Worm (Caenorhabditis elegans) whole organism, late embryonic: ENCODE data around the gene H23N18.6.

Experiments used
- C38D4.7 ChIP-seq: fragments of 200-800 bp; sonication (Bioruptor generic); optimal IDR thresholded peaks from 2 replicates; lab custom pipeline; 2018; ENCODE audit warnings: mild to moderate bottlenecking, missing genetic modification characterization, moderate library complexity, missing compliant biosample characterization
- K09A11.1 ChIP-seq: sonication (generic microtip); optimal IDR thresholded peaks from 2 replicates; lab custom pipeline; 2017; ENCODE audit warnings: antibody characterized with exemption, mild to moderate bottlenecking, missing genetic modification characterization, missing compliant biosample characterization; ENCODE audit not compliant: insufficient read depth
- Y22D7AL.16 ChIP-seq: sonication (generic microtip); optimal IDR thresholded peaks from 2 replicates; lab custom pipeline; 2016; ENCODE audit warnings: missing genetic modification characterization, missing compliant biosample characterization
- ahr-1 ChIP-seq: sonication (generic microtip); optimal IDR thresholded peaks from 2 replicates; lab custom pipeline; 2016; ENCODE audit warnings: missing genetic modification characterization, missing compliant biosample characterization
- ceh-22 ChIP-seq: sonication (generic microtip); optimal IDR thresholded peaks from 2 replicates; lab custom pipeline; 2017; ENCODE audit warnings: missing biosample characterization, missing genetic modification characterization
- ceh-24 ChIP-seq: sonication (generic microtip); optimal IDR thresholded peaks from 2 replicates; lab custom pipeline; 2016; ENCODE audit warnings: mild to moderate bottlenecking, missing genetic modification characterization, missing compliant biosample characterization
- ceh-48 ChIP-seq: sonication (generic microtip); optimal IDR thresholded peaks from 2 replicates; lab custom pipeline; 2016; ENCODE audit warnings: missing genetic modification characterization, inconsistent platforms, missing compliant biosample characterization
- dmd-4 ChIP-seq: sonication (generic microtip); optimal IDR thresholded peaks from 2 replicates; lab custom pipeline; 2016; ENCODE audit warnings: borderline replicate concordance, missing genetic modification characterization, missing compliant biosample characterization
- dve-1 ChIP-seq: sonication (generic microtip); optimal IDR thresholded peaks from 2 replicates; lab custom pipeline; 2017; ENCODE audit warnings: antibody characterized with exemption, mild to moderate bottlenecking, missing genetic modification characterization, missing compliant biosample characterization
- eyg-1 ChIP-seq: sonication (generic microtip); optimal IDR thresholded peaks from 2 replicates; lab custom pipeline; 2016; ENCODE audit warnings: missing genotype, missing genetic modification characterization, missing compliant biosample characterization
- fax-1 ChIP-seq: sonication (generic microtip); optimal IDR thresholded peaks from 2 replicates; lab custom pipeline; 2016; ENCODE audit warnings: missing genotype, missing genetic modification characterization, missing compliant biosample characterization
- fkh-10 ChIP-seq: fragments of 150-350 bp; optimal IDR thresholded peaks from 2 replicates; lab custom pipeline; 2014; ENCODE audit warnings: missing biosample characterization, missing genetic modification reagents, missing genetic modification characterization
- gmeb-2 ChIP-seq: sonication (generic microtip); optimal IDR thresholded peaks from 2 replicates; lab custom pipeline; 2016; ENCODE audit warnings: missing genetic modification characterization, inconsistent platforms, missing compliant biosample characterization
- hlh-13 ChIP-seq: fragments of 200-800 bp; sonication (Bioruptor generic); optimal IDR thresholded peaks from 2 replicates; lab custom pipeline; 2018; ENCODE audit warnings: mild to moderate bottlenecking, missing genetic modification characterization, missing compliant biosample characterization
- hlh-15 ChIP-seq: sonication (generic microtip); optimal IDR thresholded peaks from 2 replicates; lab custom pipeline; 2016; ENCODE audit warnings: missing genetic modification characterization, missing compliant biosample characterization
- hlh-30 ChIP-seq: sonication (generic microtip); optimal IDR thresholded peaks from 2 replicates; lab custom pipeline; 2017; ENCODE audit warnings: antibody characterized with exemption, missing genetic modification characterization, missing compliant biosample characterization; ENCODE audit not compliant: insufficient read depth
- hlh-8 ChIP-seq: sonication (generic microtip); optimal IDR thresholded peaks from 2 replicates; lab custom pipeline; 2016; ENCODE audit warnings: missing genotype, missing genetic modification characterization, missing compliant biosample characterization
- lin-11 ChIP-seq: fragments of 200-800 bp; sonication (Bioruptor generic); optimal IDR thresholded peaks from 2 replicates; lab custom pipeline; 2018; ENCODE audit warnings: mild to moderate bottlenecking, missing genetic modification characterization, missing compliant biosample characterization
- mec-3 ChIP-seq: sonication (generic microtip); optimal IDR thresholded peaks from 2 replicates; lab custom pipeline; 2016; ENCODE audit warnings: borderline replicate concordance, missing genetic modification characterization, missing compliant biosample characterization
- nfya-1 ChIP-seq: sonication (generic microtip); optimal IDR thresholded peaks from 2 replicates; lab custom pipeline; 2017; ENCODE audit warnings: missing genetic modification characterization, mild to moderate bottlenecking, missing compliant biosample characterization, antibody characterized with exemption, moderate library complexity
- nhr-11 ChIP-seq: fragments of 150-350 bp; optimal IDR thresholded peaks from 2 replicates; lab custom pipeline; 2014; ENCODE audit warnings: missing biosample characterization, missing genetic modification characterization
- npax-4 ChIP-seq: sonication (generic microtip); optimal IDR thresholded peaks from 2 replicates; lab custom pipeline; 2016; ENCODE audit warnings: missing genetic modification characterization, missing compliant biosample characterization
- odd-2 ChIP-seq: sonication (generic microtip); optimal IDR thresholded peaks from 2 replicates; lab custom pipeline; 2017; ENCODE audit warnings: antibody characterized with exemption, mild to moderate bottlenecking, missing genetic modification characterization, missing compliant biosample characterization
- pag-3 ChIP-seq: sonication (generic microtip); optimal IDR thresholded peaks from 2 replicates; lab custom pipeline; 2016; ENCODE audit warnings: missing compliant biosample characterization, missing genetic modification characterization, borderline replicate concordance
- pat-9 ChIP-seq: fragments of 200-800 bp; sonication (Bioruptor generic); optimal IDR thresholded peaks from 2 replicates; lab custom pipeline; 2018; ENCODE audit warnings: mild to moderate bottlenecking, missing genetic modification characterization, moderate library complexity, missing compliant biosample characterization
- pha-2 ChIP-seq: sonication (generic microtip); optimal IDR thresholded peaks from 2 replicates; lab custom pipeline; 2017; ENCODE audit warnings: mild to moderate bottlenecking, missing genetic modification characterization, missing compliant biosample characterization
- pqm-1 ChIP-seq: sonication (generic microtip); optimal IDR thresholded peaks from 2 replicates; lab custom pipeline; 2016; ENCODE audit warnings: missing genetic modification characterization, missing compliant biosample characterization
- rnt-1 ChIP-seq: sonication (generic microtip); optimal IDR thresholded peaks from 2 replicates; lab custom pipeline; 2016; ENCODE audit warnings: missing genetic modification characterization, missing compliant biosample characterization
- sdc-2 ChIP-seq: sonication (generic microtip); optimal IDR thresholded peaks from 2 replicates; lab custom pipeline; 2016; ENCODE audit warnings: missing genotype, missing genetic modification characterization, missing compliant biosample characterization
- sox-2 ChIP-seq: fragments of 200-800 bp; sonication (Bioruptor generic); IDR thresholded peaks from 2 replicates; pipeline ENCODE4 v1.3.6; 2022; ENCODE audit warnings: missing genetic modification reagents, missing genetic modification characterization, missing compliant biosample characterization
- sox-4 ChIP-seq: sonication (generic microtip); optimal IDR thresholded peaks from 2 replicates; lab custom pipeline; 2017; ENCODE audit warnings: mild to moderate bottlenecking, missing genetic modification characterization, inconsistent platforms, missing compliant biosample characterization
- syd-9 ChIP-seq: sonication (generic microtip); optimal IDR thresholded peaks from 2 replicates; lab custom pipeline; 2016; ENCODE audit warnings: mild to moderate bottlenecking, missing genetic modification characterization, moderate library complexity, missing compliant biosample characterization
- tbx-7 ChIP-seq: sonication (generic microtip); optimal IDR thresholded peaks from 2 replicates; lab custom pipeline; 2016; ENCODE audit warnings: missing genotype, missing genetic modification characterization, missing compliant biosample characterization
- ttx-3 ChIP-seq: sonication (generic microtip); optimal IDR thresholded peaks from 2 replicates; lab custom pipeline; 2016; ENCODE audit warnings: missing genetic modification reagents, missing genetic modification characterization, missing compliant biosample characterization
- unc-42 ChIP-seq: sonication (generic microtip); optimal IDR thresholded peaks from 2 replicates; lab custom pipeline; 2016; ENCODE audit warnings: missing genotype, missing genetic modification characterization, missing compliant biosample characterization
- unc-86 ChIP-seq: sonication (generic microtip); optimal IDR thresholded peaks from 2 replicates; lab custom pipeline; 2016; ENCODE audit warnings: missing genetic modification characterization, missing compliant biosample characterization
- zip-5 ChIP-seq: sonication (generic microtip); optimal IDR thresholded peaks from 2 replicates; lab custom pipeline; 2016; ENCODE audit warnings: missing genetic modification characterization, missing compliant biosample characterization

H23N18.6 gene

DNA sequence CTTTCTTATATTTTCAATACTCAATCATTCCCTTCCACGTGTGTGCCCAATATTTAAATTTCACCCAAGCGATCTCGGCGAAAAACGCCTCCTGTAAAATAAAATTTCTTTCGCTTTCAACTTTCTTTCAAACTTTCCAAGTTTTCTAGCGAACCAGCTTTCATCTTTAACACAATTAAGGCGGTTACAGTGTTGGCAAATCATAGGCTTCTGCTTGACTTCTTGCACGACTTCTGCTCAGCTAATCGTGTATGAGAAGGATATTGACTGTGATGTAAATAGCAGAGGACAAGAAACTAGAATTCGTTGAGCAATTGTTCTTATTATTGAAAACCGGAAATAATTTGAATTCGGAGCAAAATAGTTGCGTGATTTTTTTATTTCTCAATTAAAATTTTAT, 23.6 kb downstream of the H23N18.6 start:
- TF ChIP-seq hlh-8 (tag; lab: Kevin White, UChicago): no peak
- TF ChIP-seq pqm-1 (tag; lab: Kevin White, UChicago): no peak
- no peak for TF ChIP-seq odd-2
- no peak for TF ChIP-seq K09A11.1
- no peak for TF ChIP-seq nhr-11 (tag; lab: Kevin White, UChicago)
- TF ChIP-seq fax-1 (tag; lab: Kevin White, UChicago): no peak
- no peak for TF ChIP-seq pat-9 (tag; lab: Kevin White, UChicago)
- no peak for TF ChIP-seq gmeb-2 (tag; lab: Kevin White, UChicago)
- no peak for TF ChIP-seq unc-42
- TF ChIP-seq syd-9 (tag; lab: Kevin White, UChicago): no peak
- no peak for TF ChIP-seq npax-4
- no peak for TF ChIP-seq nfya-1 (tag; lab: Kevin White, UChicago)
- no peak for TF ChIP-seq zip-5 (tag; lab: Kevin White, UChicago)

DNA sequence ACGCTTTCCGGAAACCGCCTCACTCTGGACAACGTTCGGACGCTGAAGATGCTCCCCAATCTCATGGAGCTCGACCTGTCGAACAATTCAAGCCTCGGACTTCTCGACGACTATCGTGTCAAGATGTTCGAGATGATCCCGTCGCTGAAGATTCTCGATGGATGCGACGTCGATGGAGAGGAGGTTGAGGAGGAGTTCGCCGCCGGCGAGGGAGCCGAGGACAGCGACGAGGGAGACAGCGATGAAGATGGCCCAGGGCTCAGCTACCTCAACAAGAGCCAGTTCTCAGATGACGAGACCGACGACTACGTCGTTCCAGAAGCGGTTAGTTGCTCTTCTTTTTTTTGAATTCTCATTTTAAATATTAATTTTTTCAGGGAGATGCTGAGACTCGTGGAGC, 24.1 kb downstream of the H23N18.6 start:
- TF ChIP-seq fkh-10: no peak
- no peak for TF ChIP-seq mec-3 (tag; lab: Kevin White, UChicago)
- no peak for TF ChIP-seq tbx-7 (tag; lab: Kevin White, UChicago)
- no peak for TF ChIP-seq hlh-30 (tag; lab: Kevin White, UChicago)
- no peak for TF ChIP-seq unc-42
- no peak for TF ChIP-seq pat-9 (tag; lab: Kevin White, UChicago)
- TF ChIP-seq hlh-8 (tag; lab: Kevin White, UChicago): no peak
- TF ChIP-seq dmd-4 (tag; lab: Kevin White, UChicago): no peak
- TF ChIP-seq dve-1 (tag; lab: Kevin White, UChicago): no peak
- no peak for TF ChIP-seq ttx-3 (tag; lab: Kevin White, UChicago)

DNA sequence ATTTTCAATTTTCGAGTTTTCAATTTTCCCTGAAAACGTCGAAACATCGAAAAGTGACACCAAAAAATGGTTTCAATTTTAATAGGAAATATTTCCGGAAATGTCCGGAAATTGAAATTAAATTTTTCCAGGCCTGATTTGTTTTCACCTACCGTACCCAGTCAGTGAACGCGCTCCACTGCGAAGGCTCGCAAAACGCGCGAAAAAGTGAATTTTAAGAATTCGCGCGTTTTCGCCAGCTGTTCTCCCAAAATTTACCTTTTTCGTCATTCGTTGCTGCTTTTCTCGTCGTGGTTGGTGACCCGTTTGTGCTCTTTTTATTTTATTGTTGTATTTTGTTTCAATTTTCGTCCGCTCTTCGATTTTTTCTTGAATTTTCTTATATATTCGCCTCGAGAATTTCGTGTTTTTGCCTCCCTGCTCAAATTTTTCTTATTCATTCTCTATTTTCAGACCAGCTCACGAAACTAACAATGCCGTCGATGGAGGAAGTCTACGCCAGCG, 24.9 kb downstream of the H23N18.6 start, which contains the start of gene T19H12.2:
Gene T19H12.2, plus strand, starts transcription at position 454 of the 504 bp plus-strand sequence.
- no peak for TF ChIP-seq sox-4 (tag; lab: Kevin White, UChicago)
- TF ChIP-seq eyg-1 (tag; lab: Kevin White, UChicago): no peak
- TF ChIP-seq sox-2 (GFP tag; lab: Robert Waterston, UW): no peak
- no peak for TF ChIP-seq Y22D7AL.16 (tag; lab: Kevin White, UChicago)
- TF ChIP-seq pag-3 (tag; lab: Kevin White, UChicago): no peak
- no peak for TF ChIP-seq unc-42

DNA sequence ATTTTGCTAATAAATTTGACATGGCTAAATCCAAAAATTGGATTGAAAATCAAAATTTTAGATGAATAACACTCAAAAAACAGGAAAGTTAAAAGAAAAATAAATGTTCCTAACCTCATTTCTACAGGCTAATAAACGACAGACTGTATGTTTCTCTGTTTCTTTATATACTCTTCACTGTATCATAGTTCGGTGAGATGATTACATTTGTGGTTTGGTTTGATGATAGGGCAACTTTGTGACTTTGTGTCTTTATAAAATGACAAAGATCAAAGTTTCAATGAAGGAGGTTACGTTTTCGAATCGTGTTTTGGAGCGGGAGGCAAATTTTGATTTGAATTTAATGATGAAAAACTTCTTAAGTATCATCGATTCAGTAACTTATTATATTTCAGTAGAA, 25.4 kb downstream of the H23N18.6 start, which contains the start of gene ugt-12:
Gene ugt-12, minus strand, starts transcription at position 153 of the 400 bp plus-strand sequence.
- TF ChIP-seq pha-2 (tag; lab: Kevin White, UChicago): no peak
- TF ChIP-seq sdc-2 (tag; lab: Kevin White, UChicago): no peak
- no peak for TF ChIP-seq unc-86 (tag; lab: Kevin White, UChicago)
- no peak for TF ChIP-seq ceh-48 (tag; lab: Kevin White, UChicago)
- no peak for TF ChIP-seq pqm-1 (tag; lab: Kevin White, UChicago)
- TF ChIP-seq ceh-22 (tag; lab: Kevin White, UChicago): no peak
- TF ChIP-seq lin-11 (tag; lab: Kevin White, UChicago): no peak
- TF ChIP-seq ahr-1: no peak
- no peak for TF ChIP-seq hlh-13 (GFP tag; lab: Kevin White, UChicago)
- TF ChIP-seq nhr-11 (tag; lab: Kevin White, UChicago): no peak
- TF ChIP-seq sox-2 (GFP tag; lab: Robert Waterston, UW): no peak
- TF ChIP-seq ceh-24 (tag; lab: Kevin White, UChicago): no peak
- no peak for TF ChIP-seq syd-9 (tag; lab: Kevin White, UChicago)
- TF ChIP-seq C38D4.7 (GFP tag; lab: Kevin White, UChicago): no peak
- TF ChIP-seq rnt-1: no peak
- TF ChIP-seq hlh-15 (tag; lab: Kevin White, UChicago): no peak
- no peak for TF ChIP-seq hlh-30 (tag; lab: Kevin White, UChicago)
- no peak for TF ChIP-seq pag-3 (tag; lab: Kevin White, UChicago)
